Worm (Caenorhabditis elegans): ENCODE results near the gene R02D5.1.

R02D5.1 gene

DNA sequence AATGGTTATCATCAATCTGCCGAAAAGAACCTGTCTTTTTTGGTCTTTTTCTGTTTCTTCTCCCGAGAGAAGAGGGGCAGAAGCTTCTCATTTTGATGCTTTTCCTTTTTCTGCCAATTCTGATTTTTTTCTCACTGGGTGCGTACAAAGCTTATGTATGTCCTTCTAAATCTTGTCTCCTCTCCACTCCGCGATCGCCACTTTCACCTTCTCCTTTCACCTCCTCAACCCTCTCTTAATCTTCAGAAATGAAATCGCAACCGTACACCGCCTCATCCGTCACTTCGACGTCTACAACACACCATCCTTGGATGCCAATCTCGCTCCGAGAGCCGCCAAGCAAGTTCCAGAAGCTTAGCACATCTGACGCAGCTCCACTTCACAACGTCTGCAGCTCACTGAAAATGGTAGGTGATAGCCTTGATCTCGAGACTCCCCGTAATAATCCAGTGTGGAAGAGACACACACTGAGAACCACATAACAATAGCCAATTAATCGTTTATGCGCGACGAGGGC is at the start of gene R02D5.1:
R02D5.1 (plus strand) TSS at position 245 of the 517 bp plus-strand sequence.
- TF ChIP-seq egl-27 (tag; optimal IDR thresholded peaks at IDR 0.05) (no peak), mml-1 (tag; optimal IDR thresholded peaks at IDR 0.05) (no peak), daf-12 (tag; optimal IDR thresholded peaks at IDR 0.05) (no peak), fos-1 (tag; optimal IDR thresholded peaks at IDR 0.05) (no peak), nhr-237 (tag; optimal IDR thresholded peaks at IDR 0.05) (no peak), pqm-1 (tag; optimal IDR thresholded peaks at IDR 0.05) (no peak), ama-1 (optimal IDR thresholded peaks at IDR 0.05) (no peak)

DNA sequence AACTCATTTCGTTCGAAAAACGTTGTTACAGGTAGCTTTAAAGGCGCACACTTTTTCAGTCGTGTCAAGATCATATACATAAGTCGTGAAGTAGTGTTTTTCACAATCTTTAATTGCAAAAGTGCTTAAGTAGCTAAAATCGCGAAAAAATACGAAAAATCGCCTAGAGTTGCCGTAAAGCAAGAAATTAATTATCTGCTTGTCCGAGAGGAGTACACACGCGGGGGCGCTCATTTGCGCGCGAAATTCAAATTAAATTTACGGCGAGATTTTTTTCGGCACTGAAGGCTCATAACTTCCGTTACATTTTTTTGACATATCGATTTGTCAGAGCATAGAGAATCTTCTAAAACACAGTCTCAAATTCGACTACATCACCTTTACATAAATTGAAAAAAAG is 47.9 kb upstream of the R02D5.1 start:
- TF ChIP-seq daf-12 (tag; optimal IDR thresholded peaks at IDR 0.05) = no peak
- no peak for TF ChIP-seq nhr-43 (tag; optimal IDR thresholded peaks at IDR 0.05; ENCODE audit: poor library complexity, severe bottlenecking)

DNA sequence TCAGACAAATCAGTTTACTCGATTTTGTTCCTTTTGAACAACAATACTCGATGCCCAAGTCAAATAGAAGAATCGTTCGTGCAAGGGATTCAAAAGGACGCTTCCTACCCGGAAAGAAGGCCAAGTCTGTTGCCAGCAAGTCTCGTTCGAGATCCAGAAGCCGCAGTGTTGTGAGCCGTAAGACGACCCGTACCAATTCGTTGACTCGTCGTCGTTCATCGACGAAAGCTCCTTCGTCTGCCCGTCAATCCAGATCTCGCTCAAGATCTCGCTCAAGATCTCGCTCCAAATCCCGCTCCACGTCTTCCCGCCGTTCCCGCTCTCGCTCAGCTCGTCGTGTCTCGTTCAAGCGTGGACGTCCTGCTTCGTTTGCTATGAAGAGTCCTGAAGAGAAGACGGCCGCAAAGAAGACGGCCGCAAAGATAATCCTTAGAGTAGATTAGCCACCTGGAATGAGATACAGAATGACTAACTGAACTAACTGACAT is 47.4 kb upstream of the R02D5.1 start, which contains the start of gene F08H9.2:
F08H9.2 (plus strand) TSS at position 51 of the 488 bp plus-strand sequence.
- TF ChIP-seq nhr-43 (tag; optimal IDR thresholded peaks at IDR 0.05; ENCODE audit: poor library complexity, severe bottlenecking) = no peak

DNA sequence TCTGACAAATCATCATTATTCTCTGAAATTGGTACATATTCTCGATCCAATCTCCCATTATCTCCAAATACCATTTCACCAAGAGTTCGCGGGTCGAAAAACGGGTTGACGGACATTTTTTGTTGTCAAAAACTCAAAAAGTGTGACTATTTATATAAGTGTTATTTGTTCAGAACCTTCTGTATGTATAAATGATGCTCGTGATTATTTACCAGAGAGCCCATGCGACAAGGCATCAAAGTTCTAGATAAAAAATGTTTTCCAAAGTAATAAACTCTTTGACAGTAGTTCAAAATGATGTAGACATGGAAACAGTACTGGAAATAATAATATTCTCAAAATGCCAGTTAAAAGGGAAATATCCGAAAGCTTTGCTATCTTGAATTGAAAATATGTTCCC is 45.4 kb upstream of the R02D5.1 start:
- TF ChIP-seq nhr-23 (tag; optimal IDR thresholded peaks at IDR 0.05) (no peak), pha-4 (tag; optimal IDR thresholded peaks at IDR 0.05) (peak; percentile 64), nhr-43 (tag; optimal IDR thresholded peaks at IDR 0.05; ENCODE audit: poor library complexity, severe bottlenecking) (no peak)

DNA sequence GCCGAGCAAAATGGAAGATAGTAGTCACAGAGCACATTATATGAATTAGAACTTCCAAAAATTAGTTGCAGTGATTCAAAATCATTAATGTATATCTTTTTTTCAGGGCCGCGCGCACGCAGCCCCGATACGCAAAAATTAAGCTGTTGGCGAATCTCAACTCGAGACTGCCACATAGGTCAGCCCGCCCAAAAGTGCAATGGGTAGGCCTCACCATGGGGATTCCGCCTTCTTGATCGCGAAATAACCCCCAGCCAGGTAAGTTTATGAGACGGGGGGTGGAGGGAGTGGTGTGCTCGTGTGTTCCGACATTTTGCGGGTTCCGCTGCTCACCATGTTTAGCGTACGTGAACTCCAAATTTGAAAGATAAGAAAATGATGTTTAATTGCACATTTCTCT is 45.0 kb upstream of the R02D5.1 start, which contains the start of gene F08H9.3:
F08H9.3 (minus strand) TSS at position 252 of the 400 bp plus-strand sequence.
- TF ChIP-seq elt-2 (tag; optimal IDR thresholded peaks at IDR 0.05) = peak; percentile 69
- peak; percentile 3 for TF ChIP-seq ama-1 (optimal IDR thresholded peaks at IDR 0.05)
- peak; percentile 87 for TF ChIP-seq snpc-4 (tag; optimal IDR thresholded peaks at IDR 0.05)
- TF ChIP-seq pqm-1 (tag; optimal IDR thresholded peaks at IDR 0.05) = peak; percentile 69

DNA sequence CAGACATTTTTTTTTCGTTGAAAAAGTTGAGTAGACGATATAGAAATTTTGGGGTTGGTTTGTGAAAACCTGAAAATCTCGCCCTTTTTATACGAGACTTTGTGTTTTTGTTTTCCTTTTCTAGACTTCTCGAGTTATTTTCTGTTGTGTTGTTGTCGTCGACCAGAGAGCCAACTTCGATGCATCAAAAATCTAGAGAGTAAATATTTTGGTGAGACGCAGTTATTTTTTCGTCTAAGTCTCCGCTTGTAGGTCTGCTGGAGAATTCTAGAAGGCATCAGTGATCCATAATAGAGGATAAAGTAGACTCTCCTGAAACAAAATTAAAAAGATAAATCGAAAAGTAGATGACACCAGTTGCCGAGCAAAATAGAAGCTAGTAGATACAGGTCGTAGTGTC is 43.7 kb upstream of the R02D5.1 start, which contains the start of gene F08H9.4:
F08H9.4 (minus strand) TSS at position 61 of the 400 bp plus-strand sequence.
- TF ChIP-seq aly-2 (tag; optimal IDR thresholded peaks at IDR 0.05) = no peak
- TF ChIP-seq nhr-76 (tag; optimal IDR thresholded peaks at IDR 0.05) = no peak
- TF ChIP-seq unc-62 (GFP tag; optimal IDR thresholded peaks at IDR 0.05) = no peak
- no peak for TF ChIP-seq nhr-237 (tag; optimal IDR thresholded peaks at IDR 0.05)
- TF ChIP-seq R02D3.7 (tag; optimal IDR thresholded peaks at IDR 0.05) = no peak
- TF ChIP-seq tbx-2 (tag; optimal IDR thresholded peaks at IDR 0.05) = no peak
- TF ChIP-seq ceh-16 (tag; optimal IDR thresholded peaks at IDR 0.05) = no peak
- TF ChIP-seq ztf-4 (tag; optimal IDR thresholded peaks at IDR 0.05) = no peak
- TF ChIP-seq skn-1 (tag; optimal IDR thresholded peaks at IDR 0.05) = no peak
- TF ChIP-seq mml-1 (tag; optimal IDR thresholded peaks at IDR 0.05) = no peak
- no peak for TF ChIP-seq ZK546.5 (tag; optimal IDR thresholded peaks at IDR 0.05)
- no peak for TF ChIP-seq elt-3 (tag; optimal IDR thresholded peaks at IDR 0.05)
- TF ChIP-seq daf-12 (tag; optimal IDR thresholded peaks at IDR 0.05) = no peak
- no peak for TF ChIP-seq fkh-2 (tag; optimal IDR thresholded peaks at IDR 0.05)
- TF ChIP-seq nhr-43 (tag; optimal IDR thresholded peaks at IDR 0.05; ENCODE audit: poor library complexity, severe bottlenecking) = no peak
- TF ChIP-seq mdl-1 (tag; optimal IDR thresholded peaks at IDR 0.05) = no peak

DNA sequence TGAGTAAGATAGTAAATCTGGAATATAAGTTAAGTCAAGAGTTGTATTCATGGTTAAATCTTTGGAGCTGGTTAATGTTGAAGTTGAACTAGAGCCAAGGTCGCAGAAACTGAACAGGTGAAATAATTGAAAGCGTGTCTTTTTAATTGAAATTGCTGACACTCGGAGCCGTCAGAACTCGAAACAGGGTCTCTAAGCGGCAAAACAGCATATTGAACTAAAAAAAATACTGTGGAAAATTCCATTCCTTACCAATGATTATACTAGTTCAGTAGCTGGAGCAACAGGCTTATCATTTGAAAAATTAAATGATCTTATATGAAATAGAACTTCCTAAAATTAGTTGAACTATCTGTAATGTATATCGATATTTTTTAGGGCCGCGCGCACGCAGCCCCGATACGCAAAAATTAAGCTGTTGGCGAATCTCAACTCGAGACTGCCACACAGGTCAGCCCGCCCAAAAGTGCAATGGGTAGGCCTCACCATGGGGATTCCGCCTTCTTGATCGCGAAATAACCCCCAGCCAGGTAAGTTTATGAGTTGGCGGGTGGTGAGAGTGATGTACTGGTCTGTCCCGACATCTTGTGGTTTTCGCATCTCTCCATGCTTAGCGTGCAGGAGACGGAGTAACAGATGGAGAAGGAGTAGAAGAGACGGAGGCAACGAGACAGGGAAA is 39.7 kb upstream of the R02D5.1 start, which contains the start of gene srz-97:
srz-97 (minus strand) TSS at position 51 of the 679 bp plus-strand sequence.
- TF ChIP-seq sea-2 (GFP tag; optimal IDR thresholded peaks at IDR 0.05) (no peak), fkh-2 (tag; optimal IDR thresholded peaks at IDR 0.05) (no peak), ceh-28 (tag; optimal IDR thresholded peaks at IDR 0.05) (no peak), lin-39 (tag; optimal IDR thresholded peaks at IDR 0.05) (no peak), pqm-1 (tag; optimal IDR thresholded peaks at IDR 0.05) (peak; percentile 54), nhr-67 (tag; optimal IDR thresholded peaks at IDR 0.05) (no peak), nhr-25 (tag; optimal IDR thresholded peaks at IDR 0.05) (peak; percentile 54), ztf-4 (tag; optimal IDR thresholded peaks at IDR 0.05) (no peak), ama-1 (optimal IDR thresholded peaks at IDR 0.05) (no peak), nhr-76 (tag; optimal IDR thresholded peaks at IDR 0.05) (no peak), nhr-43 (tag; optimal IDR thresholded peaks at IDR 0.05; ENCODE audit: poor library complexity, severe bottlenecking) (peak; percentile 34), R02D3.7 (tag; optimal IDR thresholded peaks at IDR 0.05) (peak; percentile 36), nfya-1 (tag; optimal IDR thresholded peaks at IDR 0.05; ENCODE audit: insufficient read depth) (no peak), elt-2 (tag; optimal IDR thresholded peaks at IDR 0.05) (peak; percentile 47), egl-5 (tag; optimal IDR thresholded peaks at IDR 0.05) (no peak), pha-4 (tag; optimal IDR thresholded peaks at IDR 0.05) (no peak), zag-1 (tag; optimal IDR thresholded peaks at IDR 0.05) (no peak), snpc-4 (tag; optimal IDR thresholded peaks at IDR 0.05) (peak; percentile 97), lin-15B (tag; optimal IDR thresholded peaks at IDR 0.05) (no peak), nhr-77 (tag; optimal IDR thresholded peaks at IDR 0.05) (peak; percentile 42), jun-1 (tag; optimal IDR thresholded peaks at IDR 0.05) (no peak)
